Worm (Caenorhabditis elegans) whole organism, midembryonic: ENCODE results near the gene F28H6.8.

ENCODE experiments used
- T22C8.4 ChIP-seq: fragments of 200-800 bp; sonication (Bioruptor generic); IDR thresholded peaks from 2 replicates; pipeline ENCODE4 v1.3.6; 2022; ENCODE audit warnings: missing genetic modification characterization, missing compliant biosample characterization
- cog-1 ChIP-seq: sonication (generic microtip); optimal IDR thresholded peaks from 2 replicates; lab custom pipeline; 2016; ENCODE audit warnings: missing genetic modification characterization, missing compliant biosample characterization
- flt-1 ChIP-seq: fragments of 200-800 bp; sonication (Bioruptor generic); IDR thresholded peaks from 2 replicates; pipeline ENCODE4 v1.3.6; 2022; ENCODE audit warnings: missing genetic modification characterization, missing compliant biosample characterization
- klf-2 ChIP-seq: fragments of 200-800 bp; sonication (Bioruptor generic); conservative IDR thresholded peaks from 2 replicates; pipeline ENCODE4 v1.3.6; 2022; ENCODE audit warnings: missing genetic modification reagents, missing genetic modification characterization, missing compliant biosample characterization
- med-1 ChIP-seq: sonication (generic microtip); optimal IDR thresholded peaks from 2 replicates; lab custom pipeline; 2017; ENCODE audit warnings: missing genetic modification characterization, mild to moderate bottlenecking, missing compliant biosample characterization, antibody characterized with exemption, missing genetic modification reagents; ENCODE audit not compliant: insufficient read depth
- ref-1 ChIP-seq: fragments of 200-800 bp; sonication (Bioruptor generic); conservative IDR thresholded peaks from 2 replicates; pipeline ENCODE4 v1.3.6; 2022; ENCODE audit warnings: missing genetic modification reagents, missing genetic modification characterization, missing compliant biosample characterization
- ztf-23 ChIP-seq: fragments of 200-800 bp; sonication (Bioruptor generic); IDR thresholded peaks from 2 replicates; pipeline ENCODE4 v1.3.6; 2022; ENCODE audit warnings: missing genetic modification reagents, missing genetic modification characterization, missing compliant biosample characterization
- ztf-29 ChIP-seq: fragments of 200-800 bp; sonication (Bioruptor generic); IDR thresholded peaks from 2 replicates; pipeline ENCODE4 v1.3.6; 2022; ENCODE audit warnings: missing genetic modification reagents, missing genetic modification characterization, missing compliant biosample characterization

ce11 chrX:14108245-14108644 lies 25.9 kb downstream of the F28H6.8 start, which contains the start of gene F16B12.7:
- TF ChIP-seq klf-2 (GFP tag; lab: Robert Waterston, UW) (no peak), ztf-23 (GFP tag; lab: Robert Waterston, UW) (no peak), ref-1 (GFP tag; lab: Robert Waterston, UW) (no peak), T22C8.4 (GFP tag; lab: Robert Waterston, UW) (no peak), flt-1 (no peak), med-1 (GFP tag; lab: Kevin White, UChicago) (no peak), ztf-29 (GFP tag; lab: Robert Waterston, UW) (no peak), cog-1 (tag; lab: Kevin White, UChicago) (no peak)
